Worm (Caenorhabditis elegans): ENCODE results near the gene kup-1.

kup-1 gene

DNA sequence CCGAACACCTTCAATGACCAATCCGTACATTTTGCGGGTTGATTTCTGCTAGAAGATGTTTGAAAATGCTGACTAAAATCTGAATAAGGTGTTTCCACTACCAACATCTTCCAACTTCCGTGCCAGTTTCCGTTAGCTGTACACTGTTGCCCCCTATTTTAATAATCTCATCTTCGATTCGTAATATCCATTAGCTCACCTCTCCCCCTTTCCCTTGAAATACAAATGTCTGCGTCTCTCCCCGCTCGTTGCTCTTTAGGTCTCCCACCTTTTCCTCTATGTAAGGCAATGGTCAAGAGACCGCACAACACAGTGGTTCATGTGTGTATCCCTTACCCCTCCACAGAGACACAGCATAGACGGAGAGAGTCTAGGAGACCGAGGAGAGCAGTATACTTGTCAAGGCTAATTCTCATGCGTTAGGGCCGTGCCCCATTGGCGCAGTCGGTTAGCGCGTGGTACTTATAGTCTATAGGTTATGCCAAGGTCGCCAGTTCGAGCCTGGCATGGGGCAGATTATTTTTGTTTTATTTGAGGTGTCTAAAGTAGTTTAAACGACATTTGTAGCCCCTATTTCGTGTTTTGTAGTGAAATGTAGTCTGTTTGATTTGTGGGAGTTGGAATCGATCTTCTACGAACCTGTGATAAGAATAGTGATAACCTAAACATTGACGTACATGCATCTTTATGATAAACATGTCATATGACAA, 38.8 kb downstream of the kup-1 start, which contains the start of gene gcy-33 (continued):
- TF ChIP-seq nhr-77 (tag; optimal IDR thresholded peaks at IDR 0.05) = peak; percentile 26
- TF ChIP-seq ZK546.5 (tag; optimal IDR thresholded peaks at IDR 0.05) = no peak
- TF ChIP-seq nhr-11 (tag; optimal IDR thresholded peaks at IDR 0.05) = peak; percentile 74
- peak; percentile 79 for TF ChIP-seq F13H6.1 (tag; optimal IDR thresholded peaks at IDR 0.05)
- no peak for TF ChIP-seq nhr-6 (tag; optimal IDR thresholded peaks at IDR 0.05)
- TF ChIP-seq lin-13 (GFP tag; optimal IDR thresholded peaks at IDR 0.05) = peak; percentile 82
- TF ChIP-seq ztf-1 (GFP tag; conservative IDR thresholded peaks at IDR 0.05) = no peak
- peak; percentile 61 for TF ChIP-seq sem-4 (tag; optimal IDR thresholded peaks at IDR 0.05)
- TF ChIP-seq ztf-4 (tag; optimal IDR thresholded peaks at IDR 0.05) = no peak
- peak; percentile 55 for TF ChIP-seq mab-5 (tag; optimal IDR thresholded peaks at IDR 0.05)
- no peak for TF ChIP-seq aly-2 (tag; optimal IDR thresholded peaks at IDR 0.05)
- TF ChIP-seq unc-62 (GFP tag; optimal IDR thresholded peaks at IDR 0.05) = no peak
- TF ChIP-seq nhr-12 (tag; optimal IDR thresholded peaks at IDR 0.05) = no peak

DNA sequence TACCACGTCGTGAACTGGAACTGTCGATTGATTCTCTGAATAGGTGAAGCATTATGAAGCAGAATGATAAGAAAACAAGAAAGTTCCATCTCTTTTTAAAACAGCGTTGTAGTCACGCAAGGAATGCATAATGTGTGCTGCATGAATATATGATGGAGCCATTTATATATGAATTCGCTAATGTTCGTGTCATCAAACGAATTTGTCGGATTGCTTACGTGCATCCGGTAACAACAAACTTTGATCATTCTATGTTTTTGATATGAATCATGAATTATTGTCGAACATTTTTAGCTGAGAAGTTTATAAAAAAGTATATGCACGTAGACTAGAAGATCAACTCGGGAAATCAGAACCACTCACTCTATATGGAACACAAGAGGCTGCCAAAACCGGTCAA, 43.3 kb downstream of the kup-1 start:
- no peak for TF ChIP-seq lin-11 (tag; optimal IDR thresholded peaks at IDR 0.05)
- TF ChIP-seq zag-1 (tag; optimal IDR thresholded peaks at IDR 0.05) = no peak
- TF ChIP-seq mbf-1 (tag; optimal IDR thresholded peaks at IDR 0.05) = no peak
- TF ChIP-seq sem-4 (tag; optimal IDR thresholded peaks at IDR 0.05) = no peak
- no peak for TF ChIP-seq ztf-11 (tag; optimal IDR thresholded peaks at IDR 0.05)
- no peak for TF ChIP-seq fos-1 (tag; optimal IDR thresholded peaks at IDR 0.05)
- TF ChIP-seq ceh-82 (tag; optimal IDR thresholded peaks at IDR 0.05) = no peak
- no peak for TF ChIP-seq dmd-4 (tag; optimal IDR thresholded peaks at IDR 0.05)
- no peak for TF ChIP-seq nhr-23 (tag; optimal IDR thresholded peaks at IDR 0.05)
- TF ChIP-seq nhr-21 (tag; optimal IDR thresholded peaks at IDR 0.05) = no peak
- TF ChIP-seq snpc-4 (tag; optimal IDR thresholded peaks at IDR 0.05) = no peak
- no peak for TF ChIP-seq R02D3.7 (tag; optimal IDR thresholded peaks at IDR 0.05)

DNA sequence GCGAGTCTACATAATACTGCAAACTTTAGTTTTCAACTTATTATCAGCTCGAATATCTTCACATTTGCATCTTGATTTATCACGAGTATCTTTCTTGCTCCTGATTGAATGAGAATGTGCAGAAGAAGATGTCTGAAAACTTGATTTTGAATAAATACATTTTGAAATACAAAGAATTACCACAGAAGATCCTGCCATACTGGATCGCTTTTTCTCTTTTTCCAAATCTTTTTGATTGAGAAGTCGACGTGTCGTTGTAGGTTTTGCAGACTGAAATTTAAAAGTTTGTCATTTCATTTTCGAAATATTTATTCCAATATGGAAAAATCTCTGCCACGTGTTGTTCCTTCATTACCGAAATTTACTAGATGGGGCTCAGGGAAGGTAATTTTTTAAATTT, 44.8 kb downstream of the kup-1 start, which contains the start of gene C52E4.12:
C52E4.12 (plus strand) TSS at position 301 of the 400 bp plus-strand sequence.
- TF ChIP-seq R02D3.7 (tag; optimal IDR thresholded peaks at IDR 0.05) (no peak), lin-11 (tag; optimal IDR thresholded peaks at IDR 0.05) (no peak), Y55F3AM.14 (GFP tag; optimal IDR thresholded peaks at IDR 0.05) (no peak), gmeb-1 (tag; optimal IDR thresholded peaks at IDR 0.05) (no peak), crh-2 (tag; optimal IDR thresholded peaks at IDR 0.05) (no peak), peb-1 (tag; optimal IDR thresholded peaks at IDR 0.05) (no peak)

DNA sequence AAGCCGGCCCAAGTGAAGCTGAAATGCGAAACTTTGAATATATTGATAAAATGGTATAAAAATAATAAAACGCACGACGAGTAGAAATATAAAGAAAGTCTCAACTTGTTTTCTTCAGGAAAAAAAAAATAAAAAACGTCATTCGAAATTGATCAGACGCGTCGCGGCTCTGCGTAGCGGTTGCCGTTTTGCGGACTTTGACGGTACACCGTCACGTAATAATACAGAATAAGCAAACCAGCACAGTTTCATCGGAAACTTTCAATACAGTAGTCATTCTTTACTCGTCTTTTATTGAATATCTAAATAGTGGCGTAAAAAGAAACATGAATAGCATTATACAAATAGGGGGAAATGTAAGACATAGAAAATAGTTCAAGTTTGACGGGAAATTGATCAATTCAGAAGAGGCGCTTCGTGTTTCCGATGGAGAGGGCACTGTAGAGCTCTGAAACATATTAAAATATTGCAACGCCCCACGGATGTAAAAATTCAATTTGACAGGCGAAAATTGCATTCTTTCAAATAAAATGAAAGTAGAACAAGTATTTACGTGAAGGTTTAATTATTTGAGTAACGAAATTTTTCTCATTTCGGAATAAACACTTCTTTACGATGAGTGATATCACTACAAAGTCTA, 46.8 kb downstream of the kup-1 start, which contains the start of the genes cyl-1 and C52E4.7:
cyl-1 (minus strand) TSS at position 18 of the 640 bp plus-strand sequence.
C52E4.7 (plus strand) TSS at position 590 of the 640 bp plus-strand sequence.
- TF ChIP-seq crh-2 (tag; optimal IDR thresholded peaks at IDR 0.05) (peak; percentile 70), ceh-82 (tag; optimal IDR thresholded peaks at IDR 0.05) (no peak), ama-1 (optimal IDR thresholded peaks at IDR 0.05) (peak; percentile 16), snpc-4 (tag; optimal IDR thresholded peaks at IDR 0.05) (peak; percentile 75), zag-1 (tag; optimal IDR thresholded peaks at IDR 0.05) (no peak), lin-11 (tag; optimal IDR thresholded peaks at IDR 0.05) (peak; percentile 1), mbf-1 (tag; optimal IDR thresholded peaks at IDR 0.05) (no peak), nhr-11 (tag; optimal IDR thresholded peaks at IDR 0.05) (no peak), ZK546.5 (tag; optimal IDR thresholded peaks at IDR 0.05) (no peak), lsy-2 (tag; optimal IDR thresholded peaks at IDR 0.05) (peak in 1 of 2 experiments; percentile 73), sem-4 (tag; optimal IDR thresholded peaks at IDR 0.05) (no peak), nhr-129 (tag; optimal IDR thresholded peaks at IDR 0.05) (peak; percentile 56), ztf-4 (tag; optimal IDR thresholded peaks at IDR 0.05) (no peak), sma-9 (GFP tag; optimal IDR thresholded peaks at IDR 0.05) (peak; percentile 34), sma-9 (tag; optimal IDR thresholded peaks at IDR 0.05) (no peak), ztf-1 (GFP tag; conservative IDR thresholded peaks at IDR 0.05) (no peak), lin-39 (tag; optimal IDR thresholded peaks at IDR 0.05) (no peak), elt-1 (tag; optimal IDR thresholded peaks at IDR 0.05) (no peak), peb-1 (tag; optimal IDR thresholded peaks at IDR 0.05) (no peak), Y55F3AM.14 (GFP tag; optimal IDR thresholded peaks at IDR 0.05) (no peak), nhr-25 (tag; optimal IDR thresholded peaks at IDR 0.05) (no peak), sma-3 (GFP tag; optimal IDR thresholded peaks at IDR 0.05) (no peak), nhr-10 (tag; optimal IDR thresholded peaks at IDR 0.05) (no peak), blmp-1 (tag; optimal IDR thresholded peaks at IDR 0.05; ENCODE audit: insufficient read depth) (no peak), gmeb-1 (tag; optimal IDR thresholded peaks at IDR 0.05) (peak; percentile 38), R02D3.7 (tag; optimal IDR thresholded peaks at IDR 0.05) (no peak), mdl-1 (tag; optimal IDR thresholded peaks at IDR 0.05) (no peak), mab-5 (tag; optimal IDR thresholded peaks at IDR 0.05) (no peak), nhr-77 (tag; optimal IDR thresholded peaks at IDR 0.05) (no peak), nhr-12 (tag; optimal IDR thresholded peaks at IDR 0.05) (no peak), nhr-23 (tag; optimal IDR thresholded peaks at IDR 0.05) (no peak), dmd-4 (tag; optimal IDR thresholded peaks at IDR 0.05) (no peak), skn-1 (tag; optimal IDR thresholded peaks at IDR 0.05) (no peak), nhr-6 (tag; optimal IDR thresholded peaks at IDR 0.05) (no peak), ceh-16 (tag; optimal IDR thresholded peaks at IDR 0.05) (no peak), ztf-11 (tag; optimal IDR thresholded peaks at IDR 0.05) (no peak), aly-2 (tag; optimal IDR thresholded peaks at IDR 0.05) (no peak), lin-13 (GFP tag; optimal IDR thresholded peaks at IDR 0.05) (peak; percentile 45), egl-27 (tag; optimal IDR thresholded peaks at IDR 0.05) (no peak)

All from whole organism, L2 larva.